Worm (Caenorhabditis elegans) whole organism, L3 larva: ENCODE measurements around the gene tap-1.

ENCODE experiments used
- aly-2 ChIP-seq: fragments of 150-350 bp; optimal IDR thresholded peaks from 2 replicates; lab custom pipeline; 2014; ENCODE audit warnings: missing biosample characterization, missing genetic modification characterization
- ceh-9 ChIP-seq: sonication (generic microtip); optimal IDR thresholded peaks from 2 replicates; lab custom pipeline; 2018; ENCODE audit warnings: missing biosample characterization, missing genetic modification characterization
- daf-12 ChIP-seq: fragments of 150-350 bp; optimal IDR thresholded peaks from 2 replicates; lab custom pipeline; 2014; ENCODE audit warnings: missing biosample characterization, missing genetic modification reagents, missing genetic modification characterization
- egl-5 ChIP-seq: fragments of 150-350 bp; optimal IDR thresholded peaks from 2 replicates; lab custom pipeline; 2017; ENCODE audit warnings: missing biosample characterization, missing genetic modification reagents, missing genetic modification characterization, inconsistent platforms
- elt-1 ChIP-seq: fragments of 150-350 bp; optimal IDR thresholded peaks from 2 replicates; lab custom pipeline; 2014; ENCODE audit warnings: missing biosample characterization, missing genetic modification characterization
- elt-3 ChIP-seq, 3 experiments: fragments of 150-350 bp in 1 of 3; sonication (generic microtip) in 2 of 3; optimal IDR thresholded peaks; 2 replicates in 2 of 3; 4 replicates in 1 of 3; lab custom pipeline; 2014 to 2017; ENCODE audit warnings: missing biosample characterization in 3 of 3, missing genetic modification characterization in 3 of 3
- eor-1 ChIP-seq, 2 experiments: fragments of 150-350 bp; optimal IDR thresholded peaks; 2 replicates each; lab custom pipeline; 2014 to 2018; ENCODE audit warnings: missing biosample characterization in 2 of 2, missing genetic modification characterization in 2 of 2
- fkh-10 ChIP-seq: sonication (generic microtip); optimal IDR thresholded peaks from 2 replicates; lab custom pipeline; 2017; ENCODE audit warnings: missing biosample characterization, missing genetic modification reagents, missing genetic modification characterization
- fkh-2 ChIP-seq: fragments of 150-350 bp; optimal IDR thresholded peaks from 2 replicates; lab custom pipeline; 2014; ENCODE audit warnings: missing biosample characterization, missing genetic modification reagents, missing genetic modification characterization
- fos-1 ChIP-seq: fragments of 150-350 bp; optimal IDR thresholded peaks from 2 replicates; lab custom pipeline; 2014; ENCODE audit warnings: missing biosample characterization, missing genetic modification characterization
- jun-1 ChIP-seq: fragments of 150-350 bp; optimal IDR thresholded peaks from 2 replicates; lab custom pipeline; 2014; ENCODE audit warnings: missing biosample characterization, missing genetic modification reagents, missing genetic modification characterization
- lin-15B ChIP-seq: fragments of 150-350 bp; optimal IDR thresholded peaks from 2 replicates; lab custom pipeline; 2014; ENCODE audit warnings: missing biosample characterization, missing genetic modification characterization
- lsy-12 ChIP-seq: sonication (generic microtip); optimal IDR thresholded peaks from 2 replicates; lab custom pipeline; 2016; ENCODE audit warnings: mild to moderate bottlenecking, missing genetic modification characterization, missing compliant biosample characterization
- nfya-1 ChIP-seq: sonication (generic microtip); optimal IDR thresholded peaks from 2 replicates; lab custom pipeline; 2017; ENCODE audit warnings: missing genetic modification characterization, mild to moderate bottlenecking, missing compliant biosample characterization, antibody characterized with exemption, moderate library complexity; ENCODE audit not compliant: insufficient read depth
- nhr-11 ChIP-seq: fragments of 150-350 bp; optimal IDR thresholded peaks from 2 replicates; lab custom pipeline; 2014; ENCODE audit warnings: missing biosample characterization, missing genetic modification characterization
- nhr-23 ChIP-seq: fragments of 150-350 bp; optimal IDR thresholded peaks from 2 replicates; lab custom pipeline; 2014; ENCODE audit warnings: missing biosample characterization, missing genetic modification reagents, missing genetic modification characterization
- nhr-237 ChIP-seq: fragments of 150-350 bp; optimal IDR thresholded peaks from 2 replicates; lab custom pipeline; 2014; ENCODE audit warnings: missing biosample characterization, missing genetic modification characterization
- nhr-25 ChIP-seq: sonication (generic microtip); optimal IDR thresholded peaks from 2 replicates; lab custom pipeline; 2017; ENCODE audit warnings: missing biosample characterization, missing genetic modification characterization
- nhr-28 ChIP-seq: fragments of 150-350 bp; optimal IDR thresholded peaks from 2 replicates; lab custom pipeline; 2014; ENCODE audit warnings: missing biosample characterization, missing genetic modification characterization
- nhr-43 ChIP-seq: sonication (generic microtip); optimal IDR thresholded peaks from 2 replicates; lab custom pipeline; 2016; ENCODE audit warnings: mild to moderate bottlenecking, missing genetic modification characterization, missing compliant biosample characterization; ENCODE audit not compliant: poor library complexity, severe bottlenecking
- nhr-76 ChIP-seq: fragments of 150-350 bp; sonication (generic microtip); optimal IDR thresholded peaks from 5 replicates; lab custom pipeline; 2014; ENCODE audit warnings: missing biosample characterization, missing genetic modification characterization
- nhr-77 ChIP-seq: fragments of 150-350 bp; optimal IDR thresholded peaks from 2 replicates; lab custom pipeline; 2014; ENCODE audit warnings: missing biosample characterization, missing genetic modification characterization
- pha-4 ChIP-seq: fragments of 150-350 bp; optimal IDR thresholded peaks from 2 replicates; lab custom pipeline; 2014; ENCODE audit warnings: missing biosample characterization, missing genetic modification reagents, missing genetic modification characterization
- snpc-4 ChIP-seq: fragments of 150-350 bp; optimal IDR thresholded peaks from 2 replicates; lab custom pipeline; 2014; ENCODE audit warnings: missing biosample characterization, missing genetic modification characterization
- tbx-2 ChIP-seq: sonication (generic microtip); optimal IDR thresholded peaks from 2 replicates; lab custom pipeline; 2016; ENCODE audit warnings: mild to moderate bottlenecking, missing genetic modification characterization, missing compliant biosample characterization
- unc-39 ChIP-seq: sonication (generic microtip); optimal IDR thresholded peaks from 4 replicates; lab custom pipeline; 2017; ENCODE audit warnings: missing biosample characterization, missing genetic modification characterization
- zag-1 ChIP-seq: fragments of 150-350 bp; optimal IDR thresholded peaks from 2 replicates; lab custom pipeline; 2014; ENCODE audit warnings: missing biosample characterization, missing genetic modification characterization

The tap-1 gene

DNA sequence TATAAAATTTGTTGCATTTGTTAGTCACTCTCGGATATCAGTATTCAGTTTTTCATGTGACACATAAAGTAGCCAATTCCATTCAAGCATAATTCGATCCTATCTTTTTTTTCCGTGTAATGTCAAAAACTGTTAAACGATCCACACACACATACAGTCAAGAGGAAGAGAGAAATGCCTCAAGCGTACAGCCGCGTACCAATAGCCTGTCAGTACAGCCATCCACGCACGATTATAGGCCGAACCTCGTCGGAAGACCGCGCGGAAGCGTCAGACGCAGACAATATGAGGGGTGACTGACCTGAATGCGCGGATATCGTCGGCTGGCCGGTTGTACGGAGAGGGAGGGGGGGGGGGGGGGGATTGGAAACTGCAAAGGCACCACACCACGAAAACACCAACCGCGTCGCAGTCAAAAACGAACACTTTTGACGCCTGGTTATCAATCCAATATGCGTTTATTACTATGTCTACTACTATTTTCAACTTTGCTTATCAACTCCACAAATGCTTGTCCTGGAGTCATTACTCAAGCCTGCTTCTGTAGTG lies 11.8 kb upstream of the tap-1 start, which contains the start of gene let-4:
Gene let-4, plus strand, starts transcription at position 357 of the 549 bp plus-strand sequence.
- TF ChIP-seq nhr-43 (tag; lab: Kevin White, UChicago) (no peak), nhr-23 (peak; percentile 86)

DNA sequence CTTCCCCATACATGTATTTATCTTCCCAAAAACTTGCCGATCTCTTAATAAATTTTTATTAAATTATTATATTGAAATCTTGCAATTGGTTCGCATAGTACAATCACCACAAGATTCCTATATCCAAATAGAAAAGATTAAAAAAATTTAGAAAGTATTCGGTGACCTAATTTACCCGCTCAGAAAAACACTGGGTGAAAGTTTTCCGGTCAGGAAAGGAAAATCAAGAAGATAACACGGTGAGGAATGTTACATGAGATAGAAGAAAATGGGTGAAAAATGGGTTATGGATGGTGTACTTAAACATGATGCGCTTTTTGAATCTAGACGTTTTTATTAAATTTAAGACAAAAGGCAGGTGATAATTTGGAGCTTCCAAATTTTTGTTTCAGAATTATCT lies 8.6 kb upstream of the tap-1 start:
- no peak for TF ChIP-seq snpc-4 (tag; lab: Kevin White, UChicago)
- TF ChIP-seq elt-3 (tag; optimal IDR thresholded peaks at IDR 0.05; lab: Kevin White, UChicago) = peak in 1 of 3 experiments; percentile 52
- TF ChIP-seq egl-5 (tag; lab: Kevin White, UChicago) = no peak
- peak; percentile 79 for TF ChIP-seq nhr-23
- no peak for TF ChIP-seq fos-1 (tag; lab: Kevin White, UChicago)
- TF ChIP-seq pha-4 (tag; lab: Kevin White, UChicago) = no peak

ce11 chrX:14581429-14581828 lies 8.0 kb upstream of the tap-1 start, which contains the start of gene sym-1:
Gene sym-1, plus strand, starts transcription at chrX:14581622.
- TF ChIP-seq nhr-11 (tag; lab: Kevin White, UChicago) (no peak), unc-39 (tag; lab: Kevin White, UChicago) (no peak), nhr-23 (peak; percentile 90), zag-1 (tag; lab: Kevin White, UChicago) (no peak), nhr-43 (tag; lab: Kevin White, UChicago) (peak; percentile 58), nhr-25 (tag; lab: Kevin White, UChicago) (peak; percentile 84), elt-3 (tag; optimal IDR thresholded peaks at IDR 0.05; lab: Kevin White, UChicago) (peak in 1 of 3 experiments; percentile 55), lsy-12 (no peak), lin-15B (no peak), jun-1 (tag; lab: Kevin White, UChicago) (no peak), elt-1 (peak; percentile 10), nhr-76 (tag; lab: Kevin White, UChicago) (no peak), tbx-2 (tag; lab: Kevin White, UChicago) (no peak)

ce11 chrX:14584335-14584734 lies 5.1 kb upstream of the tap-1 start:
- TF ChIP-seq fkh-2 (tag; lab: Kevin White, UChicago) = no peak
- TF ChIP-seq nhr-23 = peak; percentile 52
- TF ChIP-seq nfya-1 (tag; lab: Kevin White, UChicago) = no peak
- no peak for TF ChIP-seq egl-5 (tag; lab: Kevin White, UChicago)
- no peak for TF ChIP-seq pha-4 (tag; lab: Kevin White, UChicago)

- TF ChIP-seq fkh-10 = peak; percentile 91
- no peak for TF ChIP-seq lin-15B
Measured at ce11 chrX:14593206-14593605, 3.8 kb downstream of the tap-1 start.

ce11 chrX:14594825-14595224 lies 5.4 kb downstream of the tap-1 start, which contains the start of gene C44H4.8:
Gene C44H4.8, plus strand, starts transcription at chrX:14595125.
- TF ChIP-seq egl-5 (tag; lab: Kevin White, UChicago) (no peak), pha-4 (tag; lab: Kevin White, UChicago) (no peak)

DNA sequence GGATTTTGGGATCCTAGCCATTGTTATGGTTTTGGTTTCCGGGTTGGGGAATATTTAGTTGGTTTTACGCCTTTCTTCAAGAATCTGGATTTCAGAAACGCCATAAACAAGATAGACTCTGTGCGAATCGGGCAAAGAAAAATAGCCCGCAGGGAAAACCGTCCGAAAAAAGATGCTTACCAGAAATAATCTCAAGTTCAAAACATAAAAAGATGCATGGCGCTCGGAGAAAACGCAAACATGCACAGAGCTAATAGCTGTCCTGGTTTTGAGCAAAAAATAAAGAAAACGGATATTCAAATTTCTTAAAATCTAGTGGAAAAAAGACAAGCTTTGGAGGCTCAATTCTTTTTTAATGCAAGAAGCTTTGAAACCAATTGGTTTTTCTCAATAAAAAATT lies 9.8 kb downstream of the tap-1 start, which contains the start of gene C44H4.6:
Gene C44H4.6, minus strand, starts transcription at position 101 of the 400 bp plus-strand sequence.
- no peak for TF ChIP-seq ceh-9 (tag; lab: Kevin White, UChicago)
- no peak for TF ChIP-seq eor-1 (tag; optimal IDR thresholded peaks at IDR 0.05; lab: Kevin White, UChicago)
- TF ChIP-seq nhr-237 (tag; lab: Kevin White, UChicago) = no peak
- TF ChIP-seq nhr-76 (tag; lab: Kevin White, UChicago) = no peak
- no peak for TF ChIP-seq aly-2 (tag; lab: Kevin White, UChicago)
- no peak for TF ChIP-seq daf-12 (tag; lab: Kevin White, UChicago)
- no peak for TF ChIP-seq nhr-28 (tag; lab: Kevin White, UChicago)
- TF ChIP-seq nhr-43 (tag; lab: Kevin White, UChicago) = no peak
- TF ChIP-seq nhr-77 (tag; lab: Kevin White, UChicago) = no peak
- TF ChIP-seq, all 47 proteins: peak for 0
